Fruit fly (Drosophila melanogaster) whole organism, embryonic: ENCODE data around the gene eIF4A.

Source experiments
- CG11085 ChIP-seq: fragments of 200-800 bp; sonication (Bioruptor generic); IDR thresholded peaks from 2 replicates; pipeline ENCODE4 v1.3.6; 2022; ENCODE audit warnings: missing biosample characterization, missing genetic modification characterization
- CG11456 ChIP-seq: fragments of 200-800 bp; sonication (Bioruptor generic); IDR thresholded peaks from 3 replicates; pipeline ENCODE4 v1.3.6; 2022; ENCODE audit warnings: missing biosample characterization, missing genetic modification characterization
- CG11560 ChIP-seq: fragments of 200-800 bp; sonication (Bioruptor generic); IDR thresholded peaks from 3 replicates; pipeline ENCODE4 v1.3.6; 2022; ENCODE audit warnings: missing biosample characterization, missing genetic modification characterization
- CG11695 ChIP-seq: fragments of 200-800 bp; sonication (Bioruptor generic); IDR thresholded peaks from 3 replicates; pipeline ENCODE4 v1.3.6; 2022; ENCODE audit warnings: missing biosample characterization, missing genetic modification characterization
- CG12104 ChIP-seq: fragments of 200-800 bp; sonication (Bioruptor generic); optimal IDR thresholded peaks from 3 replicates; lab custom pipeline; 2016; ENCODE audit warnings: missing biosample characterization, missing genetic modification characterization
- CG1233 ChIP-seq: fragments of 200-800 bp; sonication (Bioruptor generic); optimal IDR thresholded peaks from 4 replicates; lab custom pipeline; 2018; ENCODE audit warnings: missing biosample characterization, mild to moderate bottlenecking, missing genetic modification characterization
- CG12659 ChIP-seq: fragments of 200-800 bp; sonication (Bioruptor generic); optimal IDR thresholded peaks from 3 replicates; lab custom pipeline; 2017; ENCODE audit warnings: mild to moderate bottlenecking, missing biosample characterization, missing genetic modification reagents, missing genetic modification characterization
- CG12744 ChIP-seq: fragments of 200-800 bp; sonication (Bioruptor generic); optimal IDR thresholded peaks from 2 replicates; lab custom pipeline; 2016; ENCODE audit warnings: missing biosample characterization, missing genetic modification characterization
- CG13123 ChIP-seq: fragments of 200-800 bp; sonication (Bioruptor generic); optimal IDR thresholded peaks from 2 replicates; lab custom pipeline; 2016; ENCODE audit warnings: missing biosample characterization, missing genetic modification characterization
- CG14441 ChIP-seq: fragments of 200-800 bp; sonication (Bioruptor generic); IDR thresholded peaks from 2 replicates; pipeline ENCODE4 v1.3.6; 2022; ENCODE audit warnings: missing biosample characterization, missing genetic modification characterization
- CG16863 ChIP-seq: fragments of 200-800 bp; sonication (Bioruptor generic); optimal IDR thresholded peaks from 3 replicates; lab custom pipeline; 2016; ENCODE audit warnings: missing biosample characterization, missing genetic modification characterization
- CG17568 ChIP-seq: fragments of 200-800 bp; sonication (Bioruptor generic); optimal IDR thresholded peaks from 2 replicates; lab custom pipeline; 2018; ENCODE audit warnings: missing biosample characterization, mild to moderate bottlenecking, missing genetic modification characterization, moderate library complexity
- CG31388 ChIP-seq: fragments of 200-800 bp; sonication (Bioruptor generic); optimal IDR thresholded peaks from 2 replicates; lab custom pipeline; 2016; ENCODE audit warnings: missing biosample characterization, missing genetic modification characterization
- CG33557 ChIP-seq: fragments of 200-800 bp; sonication (Bioruptor generic); optimal IDR thresholded peaks from 2 replicates; lab custom pipeline; 2019; ENCODE audit warnings: missing biosample characterization, mild to moderate bottlenecking, missing genetic modification characterization, moderate library complexity
- CG4617 ChIP-seq: fragments of 200-800 bp; sonication (Bioruptor generic); optimal IDR thresholded peaks from 3 replicates; lab custom pipeline; 2016; ENCODE audit warnings: missing biosample characterization, missing genetic modification characterization, borderline replicate concordance
- CG6689 ChIP-seq: fragments of 200-800 bp; sonication (Bioruptor generic); IDR thresholded peaks from 2 replicates; pipeline ENCODE4 v1.3.6; 2022; ENCODE audit warnings: missing biosample characterization, missing genetic modification characterization
- CG8290 ChIP-seq, 3 experiments: fragments of 200-800 bp; sonication (Bioruptor generic); optimal IDR thresholded peaks; 2 replicates each; lab custom pipeline; 2016 to 2019; ENCODE audit warnings: missing biosample characterization in 3 of 3, missing genetic modification characterization in 3 of 3, mild to moderate bottlenecking in 2 of 3, moderate library complexity in 1 of 3
- CG8388 ChIP-seq: fragments of 200-800 bp; sonication (Bioruptor generic); optimal IDR thresholded peaks from 2 replicates; lab custom pipeline; 2019; ENCODE audit warnings: missing biosample characterization, mild to moderate bottlenecking, missing genetic modification characterization, moderate library complexity
- CG9797 ChIP-seq: fragments of 200-800 bp; sonication (Bioruptor generic); optimal IDR thresholded peaks from 3 replicates; lab custom pipeline; 2018; ENCODE audit warnings: missing biosample characterization, mild to moderate bottlenecking, missing genetic modification characterization
- CG9817 ChIP-seq: fragments of 200-800 bp; sonication (Bioruptor generic); optimal IDR thresholded peaks from 2 replicates; lab custom pipeline; 2018; ENCODE audit warnings: missing biosample characterization, mild to moderate bottlenecking, missing genetic modification characterization, moderate library complexity
- E2f2 ChIP-seq: fragments of 200-800 bp; sonication (Bioruptor generic); IDR thresholded peaks from 2 replicates; pipeline ENCODE4 v1.3.6; 2022; ENCODE audit warnings: missing biosample characterization, missing genetic modification characterization
- Ets97D ChIP-seq: fragments of 200-800 bp; sonication (Bioruptor generic); optimal IDR thresholded peaks from 3 replicates; lab custom pipeline; 2016; ENCODE audit warnings: missing biosample characterization, missing genetic modification characterization
- Fer3 ChIP-seq: fragments of 200-800 bp; sonication (Bioruptor generic); optimal IDR thresholded peaks from 2 replicates; lab custom pipeline; 2018; ENCODE audit warnings: missing biosample characterization, mild to moderate bottlenecking, missing genetic modification characterization, moderate library complexity
- HmgD ChIP-seq: fragments of 200-800 bp; sonication (Bioruptor generic); optimal IDR thresholded peaks from 3 replicates; lab custom pipeline; 2016; ENCODE audit warnings: missing biosample characterization, missing genetic modification characterization
- HmgZ ChIP-seq: fragments of 200-800 bp; sonication (Bioruptor generic); optimal IDR thresholded peaks from 2 replicates; lab custom pipeline; 2018; ENCODE audit warnings: missing biosample characterization, mild to moderate bottlenecking, missing genetic modification characterization
- Hr51 ChIP-seq, 2 experiments: fragments of 200-800 bp; sonication (Bioruptor generic); optimal IDR thresholded peaks; 2 replicates in 1 of 2; 3 replicates in 1 of 2; lab custom pipeline; 2016 to 2018; ENCODE audit warnings: missing biosample characterization in 2 of 2, missing genetic modification characterization in 2 of 2, mild to moderate bottlenecking in 1 of 2, moderate library complexity in 1 of 2
- NfI ChIP-seq: fragments of 200-800 bp; sonication (Bioruptor generic); optimal IDR thresholded peaks from 3 replicates; lab custom pipeline; 2018; ENCODE audit warnings: missing biosample characterization, mild to moderate bottlenecking, missing genetic modification characterization, moderate library complexity
- Vsx1 ChIP-seq: fragments of 200-800 bp; sonication (Bioruptor generic); optimal IDR thresholded peaks from 2 replicates; lab custom pipeline; 2017; ENCODE audit warnings: missing biosample characterization, mild to moderate bottlenecking, missing genetic modification characterization, missing genetic modification reagents
- YL-1 ChIP-seq: fragments of 200-800 bp; sonication (Bioruptor generic); optimal IDR thresholded peaks from 3 replicates; lab custom pipeline; 2017; ENCODE audit warnings: missing biosample characterization, mild to moderate bottlenecking, missing genetic modification characterization
- ato ChIP-seq: fragments of 200-800 bp; sonication (Bioruptor generic); IDR thresholded peaks from 2 replicates; pipeline ENCODE4 v1.3.6; 2022; ENCODE audit warnings: missing biosample characterization, missing genetic modification characterization; ENCODE audit not compliant: partially characterized antibody
- az2 ChIP-seq: fragments of 200-800 bp; sonication (Bioruptor generic); optimal IDR thresholded peaks from 3 replicates; lab custom pipeline; 2016; ENCODE audit warnings: missing biosample characterization, missing genetic modification characterization
- bigmax ChIP-seq: fragments of 200-800 bp; sonication (Bioruptor generic); optimal IDR thresholded peaks from 2 replicates; lab custom pipeline; 2018; ENCODE audit warnings: missing biosample characterization, mild to moderate bottlenecking, missing genetic modification characterization
- chinmo ChIP-seq: fragments of 200-800 bp; sonication (Bioruptor generic); IDR thresholded peaks from 4 replicates; pipeline ENCODE4 v1.3.6; 2022; ENCODE audit warnings: missing biosample characterization, missing genetic modification characterization; ENCODE audit not compliant: partially characterized antibody
- crp ChIP-seq, 2 experiments: fragments of 200-800 bp; sonication (Bioruptor generic); optimal IDR thresholded peaks; 2 replicates in 1 of 2; 3 replicates in 1 of 2; lab custom pipeline; 2017; ENCODE audit warnings: missing biosample characterization in 2 of 2, missing genetic modification characterization in 2 of 2, mild to moderate bottlenecking in 1 of 2, moderate library complexity in 1 of 2
- danr ChIP-seq: fragments of 200-800 bp; sonication (Bioruptor generic); IDR thresholded peaks from 2 replicates; pipeline ENCODE4 v1.3.6; 2022; ENCODE audit warnings: missing biosample characterization, missing genetic modification characterization
- her ChIP-seq: fragments of 200-800 bp; sonication (Bioruptor generic); optimal IDR thresholded peaks from 2 replicates; lab custom pipeline; 2016; ENCODE audit warnings: missing biosample characterization, missing genetic modification characterization
- insv ChIP-seq, 2 experiments: fragments of 200-800 bp; sonication (Bioruptor generic); optimal IDR thresholded peaks; 3 replicates each; lab custom pipeline; 2016 to 2018; ENCODE audit warnings: missing biosample characterization in 2 of 2, missing genetic modification characterization in 2 of 2
- jumu ChIP-seq: fragments of 200-800 bp; sonication (Bioruptor generic); optimal IDR thresholded peaks from 3 replicates; lab custom pipeline; 2016; ENCODE audit warnings: missing biosample characterization, missing genetic modification characterization
- mirr ChIP-seq: fragments of 200-800 bp; sonication (Bioruptor generic); optimal IDR thresholded peaks from 3 replicates; lab custom pipeline; 2018; ENCODE audit warnings: missing biosample characterization, mild to moderate bottlenecking, missing genetic modification characterization
- nom ChIP-seq: fragments of 200-800 bp; sonication (Bioruptor generic); optimal IDR thresholded peaks from 2 replicates; lab custom pipeline; 2017; ENCODE audit warnings: missing biosample characterization, missing genetic modification characterization, mild to moderate bottlenecking, moderate library complexity, missing genetic modification reagents
- pan ChIP-seq, 4 experiments: fragments of >200 bp in 3 of 4; fragments of 200-800 bp in 1 of 4; sonication (Bioruptor generic) in 1 of 4; optimal IDR thresholded peaks in 3 of 4; IDR thresholded peaks in 1 of 4; 2 replicates each; pipeline versions ENCODE4 v1.3.6 to Lab custom; 2017 to 2022; ENCODE audit warnings: missing biosample characterization in 2 of 4, missing genetic modification characterization in 2 of 4, mixed read lengths in 1 of 4
- pfk ChIP-seq: fragments of 200-800 bp; sonication (Bioruptor generic); optimal IDR thresholded peaks from 2 replicates; lab custom pipeline; 2018; ENCODE audit warnings: missing biosample characterization, mild to moderate bottlenecking, missing genetic modification characterization, moderate library complexity
- psq ChIP-seq: fragments of 200-800 bp; sonication (Bioruptor generic); optimal IDR thresholded peaks from 2 replicates; lab custom pipeline; 2017; ENCODE audit warnings: missing biosample characterization, missing genetic modification characterization
- repo ChIP-seq: fragments of 200-800 bp; sonication (Bioruptor generic); optimal IDR thresholded peaks from 2 replicates; lab custom pipeline; 2016; ENCODE audit warnings: missing biosample characterization, missing genetic modification characterization
- run ChIP-seq: fragments of 200-800 bp; sonication (Bioruptor generic); optimal IDR thresholded peaks from 3 replicates; lab custom pipeline; 2018; ENCODE audit warnings: missing biosample characterization, mild to moderate bottlenecking, missing genetic modification characterization
- schlank ChIP-seq: fragments of 200-800 bp; sonication (Bioruptor generic); optimal IDR thresholded peaks from 2 replicates; lab custom pipeline; 2018; ENCODE audit warnings: missing biosample characterization, mild to moderate bottlenecking, missing genetic modification characterization
- unc-4 ChIP-seq: fragments of 200-800 bp; sonication (Bioruptor generic); IDR thresholded peaks from 2 replicates; pipeline ENCODE4 v1.3.6; 2022; ENCODE audit warnings: missing biosample characterization, missing genetic modification characterization; ENCODE audit not compliant: partially characterized antibody
- vvl ChIP-seq: fragments of 200-800 bp; sonication (Bioruptor generic); IDR thresholded peaks from 2 replicates; pipeline ENCODE4 v1.3.6; 2022; ENCODE audit warnings: missing biosample characterization, missing genetic modification characterization

eIF4A gene

dm6 chr2L:5999247-5999646, 17.7 kb downstream of the eIF4A start, which contains the start of gene Kdm5 (continued):
- TF ChIP-seq Hr51 (GFP tag; optimal IDR thresholded peaks at IDR 0.05; lab: Kevin White, UChicago) = peak in 1 of 2 experiments; percentile 2
- no peak for TF ChIP-seq az2 (GFP tag; lab: Kevin White, UChicago)
- no peak for TF ChIP-seq CG8388 (GFP tag; lab: Kevin White, UChicago)
- TF ChIP-seq CG11560 = no peak
- TF ChIP-seq jumu (GFP tag; lab: Kevin White, UChicago) = peak; percentile 37
- TF ChIP-seq CG12104 = no peak
- 0 out of 4 replicates have a peak, but pooled peaks have one; percentile 59 for TF ChIP-seq chinmo (GFP tag; lab: Robert Waterston, UW)
- no peak for TF ChIP-seq CG11085 (GFP tag; lab: Robert Waterston, UW)
- no peak for TF ChIP-seq CG14441 (GFP tag; lab: Robert Waterston, UW)
- TF ChIP-seq run = no peak
- TF ChIP-seq insv (GFP tag; optimal IDR thresholded peaks at IDR 0.05; lab: Kevin White, UChicago) = peak in 1 of 2 experiments; percentile 27
- TF ChIP-seq CG16863 (GFP tag; lab: Kevin White, UChicago) = no peak
- peak; percentile 62 for TF ChIP-seq HmgD
- TF ChIP-seq CG11456 = peak; percentile 70; the same call in 2 of the 3 replicates
- TF ChIP-seq CG9817 = peak; percentile 11
- peak; percentile 56 for TF ChIP-seq mirr
- TF ChIP-seq CG12744 (GFP tag; lab: Kevin White, UChicago) = no peak
- TF ChIP-seq crp (GFP tag; optimal IDR thresholded peaks at IDR 0.05; lab: Kevin White, UChicago) = peak in 1 of 2 experiments; percentile 12
- TF ChIP-seq CG33557 (GFP tag; lab: Kevin White, UChicago) = no peak
- no peak for TF ChIP-seq NfI (GFP tag; lab: Kevin White, UChicago)
- peak; percentile 1 for TF ChIP-seq repo (GFP tag; lab: Kevin White, UChicago)
- TF ChIP-seq CG31388 (GFP tag; lab: Kevin White, UChicago) = no peak
- TF ChIP-seq HmgZ (tag; lab: Kevin White, UChicago) = peak; percentile 62
- peak; percentile 86 for TF ChIP-seq Ets97D (GFP tag; lab: Kevin White, UChicago)
- no peak for TF ChIP-seq CG8290 (GFP tag; optimal IDR thresholded peaks at IDR 0.05; lab: Kevin White, UChicago)
- no peak for TF ChIP-seq CG8290 (tag; optimal IDR thresholded peaks at IDR 0.05; lab: Kevin White, UChicago)
- TF ChIP-seq unc-4 (GFP tag; lab: Robert Waterston, UW) = 0 out of 2 replicates have a peak, but pooled peaks have one; percentile 26
- TF ChIP-seq CG9797 (GFP tag; lab: Kevin White, UChicago) = peak; percentile 89
- 0 out of 2 replicates have a peak, but pooled peaks have one; percentile 51 for TF ChIP-seq ato (GFP tag; lab: Robert Waterston, UW)
- peak; percentile 67 for TF ChIP-seq E2f2 (GFP tag; lab: Robert Waterston, UW)
- TF ChIP-seq pan (optimal IDR thresholded peaks at IDR 0.05; lab: Kevin White, UChicago) = no peak
- TF ChIP-seq pan (GFP tag; optimal IDR thresholded peaks at IDR 0.05 in 1 of 2, IDR thresholded peaks at IDR 0.05 in 1 of 2) = peak in 1 of 2 experiments; percentile 49
- peak; percentile 48 for TF ChIP-seq Vsx1 (GFP tag; lab: Kevin White, UChicago)
- TF ChIP-seq CG11695 = no peak
- TF ChIP-seq Fer3 (tag; lab: Kevin White, UChicago) = peak; percentile 11
- peak; percentile 61 for TF ChIP-seq vvl (GFP tag; lab: Robert Waterston, UW)
- TF ChIP-seq YL-1 = peak; percentile 65
- TF ChIP-seq nom (GFP tag; lab: Kevin White, UChicago) = peak; percentile 11
- TF ChIP-seq danr (GFP tag; lab: Robert Waterston, UW) = peak; percentile 29; the same call in 1 of the 2 replicates
- TF ChIP-seq CG17568 (GFP tag; lab: Kevin White, UChicago) = no peak
- no peak for TF ChIP-seq pfk (GFP tag; lab: Kevin White, UChicago)
- peak; percentile 31 for TF ChIP-seq bigmax
- peak; percentile 87 for TF ChIP-seq CG4617 (GFP tag; lab: Kevin White, UChicago)
- 0 out of 2 replicates have a peak, but pooled peaks have one; percentile 14 for TF ChIP-seq CG6689 (GFP tag; lab: Robert Waterston, UW)
- TF ChIP-seq psq (GFP tag; lab: Kevin White, UChicago) = no peak
- TF ChIP-seq CG13123 (GFP tag; lab: Kevin White, UChicago) = no peak
- TF ChIP-seq CG12659 (GFP tag; lab: Kevin White, UChicago) = peak; percentile 76
- no peak for TF ChIP-seq schlank (tag; lab: Kevin White, UChicago)
- TF ChIP-seq CG1233 (GFP tag; lab: Kevin White, UChicago) = no peak
- no peak for TF ChIP-seq her
